Worm (Caenorhabditis elegans) whole organism, late embryonic: ENCODE results near the gene yif-1.

Source experiments
- ceh-14 ChIP-seq: sonication (generic microtip); optimal IDR thresholded peaks from 2 replicates; lab custom pipeline; 2016; ENCODE audit warnings: missing genotype, missing genetic modification characterization, missing compliant biosample characterization
- ceh-31 ChIP-seq: sonication (generic microtip); optimal IDR thresholded peaks from 2 replicates; lab custom pipeline; 2016; ENCODE audit warnings: missing genetic modification characterization, missing compliant biosample characterization
- ceh-34 ChIP-seq: sonication (generic microtip); optimal IDR thresholded peaks from 2 replicates; lab custom pipeline; 2016; ENCODE audit warnings: mild to moderate bottlenecking, missing genetic modification characterization, missing compliant biosample characterization
- ceh-48 ChIP-seq: sonication (generic microtip); optimal IDR thresholded peaks from 2 replicates; lab custom pipeline; 2016; ENCODE audit warnings: missing genetic modification characterization, inconsistent platforms, missing compliant biosample characterization
- zip-5 ChIP-seq: sonication (generic microtip); optimal IDR thresholded peaks from 2 replicates; lab custom pipeline; 2016; ENCODE audit warnings: missing genetic modification characterization, missing compliant biosample characterization

DNA sequence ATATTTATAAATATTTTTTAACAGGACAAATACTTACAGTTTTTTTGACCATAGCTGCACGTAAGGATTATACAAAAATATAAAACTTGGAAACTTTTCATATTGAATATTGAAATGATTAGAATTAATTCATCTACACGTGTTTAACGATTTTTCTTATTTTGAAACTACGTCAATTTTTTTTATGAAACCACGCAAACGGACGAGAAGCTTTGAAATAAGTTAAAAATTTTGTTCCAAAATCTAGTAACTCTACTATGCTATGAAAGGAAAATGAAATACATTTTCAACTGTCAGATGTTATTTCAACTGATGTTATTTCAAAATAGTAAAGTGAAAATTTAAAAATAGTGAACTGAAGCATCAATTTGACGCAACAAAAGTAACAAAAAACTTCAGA is 19.1 kb upstream of the yif-1 start, which contains the start of gene F57A8.6:
- TF ChIP-seq ceh-14 (tag; lab: Kevin White, UChicago) (no peak), ceh-48 (tag; lab: Kevin White, UChicago) (no peak), ceh-34 (no peak), zip-5 (tag; lab: Kevin White, UChicago) (no peak), ceh-31 (tag; lab: Kevin White, UChicago) (no peak)
